Fruit fly (Drosophila melanogaster) whole organism, adult: ENCODE results near the gene CG4119.

Experiments used
- CG7045 ChIP-seq: fragments of 200-800 bp; sonication (Bioruptor generic); optimal IDR thresholded peaks from 2 replicates; lab custom pipeline; 2017; ENCODE audit warnings: missing biosample characterization, mild to moderate bottlenecking, missing genetic modification characterization
- bab1 ChIP-seq: fragments of 200-800 bp; sonication (Bioruptor generic); optimal IDR thresholded peaks from 3 replicates; lab custom pipeline; 2019; ENCODE audit warnings: missing biosample characterization, mild to moderate bottlenecking, missing genetic modification characterization, moderate library complexity
- cnc ChIP-seq, 2 experiments: fragments of >200 bp; optimal IDR thresholded peaks; 2 replicates each; lab custom pipeline; 2017

DNA sequence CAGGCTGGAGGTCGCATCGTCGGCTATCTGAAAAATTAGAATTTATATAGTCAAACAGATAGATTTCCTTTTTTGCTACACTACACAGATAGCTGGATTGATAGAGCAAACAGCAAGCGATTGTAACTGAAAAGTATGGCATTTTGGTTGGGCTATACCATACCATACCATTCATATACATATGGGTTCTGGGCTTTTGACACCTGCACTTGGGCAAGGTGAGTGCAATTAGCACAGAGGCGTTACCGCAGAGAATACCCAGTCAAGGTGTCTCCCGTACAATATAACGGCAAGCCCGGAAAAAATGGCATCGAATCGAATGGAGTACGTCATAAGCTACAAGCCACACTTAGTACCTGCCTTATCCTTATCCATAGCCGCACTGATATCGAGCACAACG lies 48.9 kb downstream of the CG4119 start:
- no peak for TF ChIP-seq CG7045 (GFP tag; lab: Kevin White, UChicago)
- no peak for TF ChIP-seq cnc (optimal IDR thresholded peaks at IDR 0.05; lab: Kevin White, UChicago)
- no peak for TF ChIP-seq bab1 (GFP tag; lab: Kevin White, UChicago)
